Worm (Caenorhabditis elegans): ENCODE measurements around the gene nex-3.

Gene nex-3

DNA sequence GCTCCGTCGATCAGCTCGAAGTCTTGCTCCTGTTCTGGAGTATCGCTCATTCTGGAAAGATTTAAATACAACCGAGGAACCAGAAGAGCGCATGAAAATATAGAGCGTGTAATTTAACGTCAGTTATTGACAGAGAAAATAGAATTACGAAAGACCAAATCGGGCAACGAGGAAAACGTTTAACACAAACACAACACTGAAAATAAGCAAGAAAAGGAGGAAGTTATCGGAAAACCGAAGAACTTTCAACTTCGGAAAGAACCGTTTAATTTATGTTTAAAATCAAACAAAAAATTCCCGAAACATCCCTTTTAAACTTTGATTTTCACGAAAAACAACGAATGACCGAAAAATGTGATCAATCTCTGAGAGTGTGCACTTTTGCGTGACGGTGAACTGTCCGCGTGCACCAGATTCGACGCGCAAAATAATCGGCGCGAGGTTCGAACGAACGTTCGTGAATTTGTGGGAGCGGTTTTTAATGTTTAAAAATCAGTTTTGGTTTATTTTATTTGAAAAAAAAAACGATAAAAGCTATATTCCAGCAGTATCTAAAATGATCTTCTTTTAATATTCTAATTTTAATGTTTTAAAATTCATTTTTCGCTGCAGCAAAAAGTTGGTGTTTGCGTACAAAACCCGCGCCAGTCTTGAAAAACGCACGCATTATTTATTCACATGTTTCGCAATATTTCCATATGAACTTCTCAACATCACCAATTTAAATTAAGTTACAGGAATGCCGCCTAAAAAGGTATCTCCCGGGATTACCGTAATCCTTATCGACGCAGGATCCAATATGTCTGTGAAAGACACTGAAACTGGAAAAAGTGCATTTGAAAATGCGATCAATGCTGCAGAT, 22.5 kb upstream of the nex-3 start, which contains the start of the genes R07E5.7 and cku-80 (continued):
- TF ChIP-seq elt-2 (tag; optimal IDR thresholded peaks at IDR 0.05) (peak; percentile 40), unc-130 (tag; optimal IDR thresholded peaks at IDR 0.05) (peak; percentile 56)

- peak in 1 of 3 experiments; percentile 30 for TF ChIP-seq dpl-1 (GFP tag; optimal IDR thresholded peaks at IDR 0.05)
- peak in 1 of 2 experiments; percentile 21 for TF ChIP-seq lsy-2 (tag; optimal IDR thresholded peaks at IDR 0.05)
- TF ChIP-seq xbp-1 (tag; optimal IDR thresholded peaks at IDR 0.05): peak; percentile 9
- TF ChIP-seq fkh-8 (tag; optimal IDR thresholded peaks at IDR 0.05): peak; percentile 3
- peak; percentile 96 for TF ChIP-seq snpc-4 (tag; optimal IDR thresholded peaks at IDR 0.05)
- TF ChIP-seq nhr-47 (tag; optimal IDR thresholded peaks at IDR 0.05): peak; percentile 63
- TF ChIP-seq nhr-71 (tag; optimal IDR thresholded peaks at IDR 0.05): peak; percentile 41
- peak; percentile 26 for TF ChIP-seq lin-14 (GFP tag; optimal IDR thresholded peaks at IDR 0.05)
- peak; percentile 45 for TF ChIP-seq swsn-7 (tag; optimal IDR thresholded peaks at IDR 0.05)
- peak in 1 of 2 experiments; percentile 26 for TF ChIP-seq efl-1 (optimal IDR thresholded peaks at IDR 0.05)
- TF ChIP-seq efl-1 (GFP tag; optimal IDR thresholded peaks at IDR 0.05 in 1 of 2): peak in 1 of 2 experiments; percentile 88
- peak; percentile 6 for TF ChIP-seq elt-2 (tag; optimal IDR thresholded peaks at IDR 0.05)
- TF ChIP-seq nhr-90 (tag; optimal IDR thresholded peaks at IDR 0.05; ENCODE audit: poor library complexity): peak; percentile 27
- peak; percentile 38 for TF ChIP-seq rnt-1 (tag; optimal IDR thresholded peaks at IDR 0.05)
- peak; percentile 19 for TF ChIP-seq irx-1 (tag; optimal IDR thresholded peaks at IDR 0.05)
- peak; percentile 40; the same call in 1 of the 2 replicates for TF ChIP-seq grh-1 (GFP tag; IDR thresholded peaks at IDR 0.05)
- TF ChIP-seq C16A3.4 (tag; optimal IDR thresholded peaks at IDR 0.05): peak; percentile 6
- peak; percentile 29 for TF ChIP-seq zip-4 (GFP tag; optimal IDR thresholded peaks at IDR 0.05)
- peak; percentile 67 for TF ChIP-seq mab-9 (GFP tag; IDR thresholded peaks at IDR 0.05)
- 0 out of 2 replicates have a peak, but pooled peaks have one; percentile 14 for TF ChIP-seq isw-1 (GFP tag; IDR thresholded peaks at IDR 0.05)
- peak; percentile 23 for TF ChIP-seq snu-23 (GFP tag; optimal IDR thresholded peaks at IDR 0.05)
- peak; percentile 43 for TF ChIP-seq dsc-1 (tag; optimal IDR thresholded peaks at IDR 0.05)
- TF ChIP-seq ceh-88 (GFP tag; IDR thresholded peaks at IDR 0.05): peak; percentile 35; the same call in 1 of the 2 replicates
- peak; percentile 6 for TF ChIP-seq unc-86 (tag; optimal IDR thresholded peaks at IDR 0.05)
- TF ChIP-seq nhr-19 (GFP tag; conservative IDR thresholded peaks at IDR 0.05): peak; percentile 86
These were observed 15.1 kb upstream of the nex-3 start for ce11 chrIII:4426711-4427218.

ce11 chrIII:4428797-4429196, 13.1 kb upstream of the nex-3 start:
- TF ChIP-seq unc-86 (tag; optimal IDR thresholded peaks at IDR 0.05) (no peak), rnt-1 (tag; optimal IDR thresholded peaks at IDR 0.05) (peak; percentile 28), efl-1 (optimal IDR thresholded peaks at IDR 0.05) (peak in 1 of 2 experiments; percentile 10), efl-1 (GFP tag; optimal IDR thresholded peaks at IDR 0.05 in 1 of 2) (peak in 1 of 2 experiments; percentile 63), nhr-76 (tag; optimal IDR thresholded peaks at IDR 0.05) (no peak), nhr-77 (tag; optimal IDR thresholded peaks at IDR 0.05) (no peak), lin-35 (GFP tag; optimal IDR thresholded peaks at IDR 0.05) (peak in 1 of 2 experiments; percentile 13), snpc-4 (tag; optimal IDR thresholded peaks at IDR 0.05) (peak; percentile 22), ceh-8 (GFP tag; optimal IDR thresholded peaks at IDR 0.05) (no peak), fkh-8 (tag; optimal IDR thresholded peaks at IDR 0.05) (no peak)

DNA sequence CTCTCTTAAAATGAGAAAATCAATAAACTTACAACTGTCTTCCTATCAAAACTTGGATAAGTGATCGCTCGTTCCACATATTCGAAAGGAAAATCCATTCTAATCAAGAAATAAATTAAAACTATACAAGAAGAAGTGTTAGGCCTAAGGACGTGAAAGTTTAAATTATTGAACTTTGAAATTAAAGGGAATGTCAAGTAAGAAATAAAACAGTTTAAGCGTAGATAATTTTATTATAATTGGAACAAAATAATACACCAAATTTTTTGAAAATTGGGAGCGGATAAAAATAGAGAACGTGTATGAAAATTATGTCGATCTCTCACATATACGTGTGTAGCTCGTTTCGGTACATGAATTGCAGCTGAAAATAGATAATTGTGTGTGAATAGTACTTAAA, 12.5 kb upstream of the nex-3 start, which contains the start of gene C28A5.6:
TSS of gene C28A5.6 (minus strand) at position 101 of the 400 bp plus-strand sequence.
- TF ChIP-seq grh-1 (GFP tag; IDR thresholded peaks at IDR 0.05) (no peak), elt-2 (tag; optimal IDR thresholded peaks at IDR 0.05) (no peak), sox-4 (tag; optimal IDR thresholded peaks at IDR 0.05) (no peak), hlh-17 (GFP tag; optimal IDR thresholded peaks at IDR 0.05; ENCODE audit: borderline replicate concordance) (no peak), nhr-12 (tag; optimal IDR thresholded peaks at IDR 0.05) (no peak), pag-3 (tag; optimal IDR thresholded peaks at IDR 0.05; ENCODE audit: borderline replicate concordance, insufficient read depth) (no peak), nhr-237 (tag; optimal IDR thresholded peaks at IDR 0.05) (no peak), rnt-1 (tag; optimal IDR thresholded peaks at IDR 0.05) (no peak), nhr-47 (tag; optimal IDR thresholded peaks at IDR 0.05) (no peak)

Data from whole organism, L1 larva.